Worm (Caenorhabditis elegans): ENCODE measurements around the gene C15B12.8.

ce11 chrX:6448866-6449400, 25.1 kb upstream of the C15B12.8 start, which contains the start of gene fah-1:
- no peak for TF ChIP-seq aha-1 (tag; optimal IDR thresholded peaks at IDR 0.05)
- no peak for TF ChIP-seq nhr-12 (tag; optimal IDR thresholded peaks at IDR 0.05)
- TF ChIP-seq snpc-4 (tag; optimal IDR thresholded peaks at IDR 0.05), result no peak
- TF ChIP-seq nhr-47 (tag; optimal IDR thresholded peaks at IDR 0.05), result peak; percentile 61
- no peak for TF ChIP-seq zag-1 (tag; optimal IDR thresholded peaks at IDR 0.05)
- TF ChIP-seq skn-1 (tag; optimal IDR thresholded peaks at IDR 0.05), result peak; percentile 1
- peak in 1 of 3 experiments; percentile 16 for TF ChIP-seq dpl-1 (GFP tag; optimal IDR thresholded peaks at IDR 0.05)
- TF ChIP-seq pag-3 (tag; optimal IDR thresholded peaks at IDR 0.05; ENCODE audit: borderline replicate concordance, insufficient read depth), result peak; percentile 89
- TF ChIP-seq pqm-1 (tag; optimal IDR thresholded peaks at IDR 0.05), result no peak
- TF ChIP-seq nhr-84 (tag; optimal IDR thresholded peaks at IDR 0.05), result no peak
- no peak for TF ChIP-seq unc-130 (tag; optimal IDR thresholded peaks at IDR 0.05)
- TF ChIP-seq blmp-1 (tag; optimal IDR thresholded peaks at IDR 0.05), result peak; percentile 37
- no peak for TF ChIP-seq sptf-1 (tag; optimal IDR thresholded peaks at IDR 0.05)

Measured in whole organism, L1 larva.